Worm (Caenorhabditis elegans) whole organism, young adult: ENCODE data around the gene C13G3.12.

Source experiments
- B0261.1 ChIP-seq: sonication (generic microtip); optimal IDR thresholded peaks from 2 replicates; lab custom pipeline; 2016; ENCODE audit warnings: mild to moderate bottlenecking, missing genetic modification characterization, moderate library complexity, missing compliant biosample characterization
- D2030.7 ChIP-seq: fragments of 200-800 bp; sonication (Bioruptor generic); IDR thresholded peaks from 2 replicates; pipeline ENCODE4 v1.3.6; 2022; ENCODE audit warnings: missing genetic modification reagents, missing genetic modification characterization, missing compliant biosample characterization
- F39B2.1 ChIP-seq: fragments of 200-800 bp; sonication (Bioruptor generic); IDR thresholded peaks from 2 replicates; pipeline ENCODE4 v1.3.6; 2022; ENCODE audit warnings: missing genetic modification reagents, missing genetic modification characterization, missing compliant biosample characterization
- F49E8.2 ChIP-seq: sonication (generic microtip); optimal IDR thresholded peaks from 3 replicates; lab custom pipeline; 2017; ENCODE audit warnings: missing genetic modification characterization, mild to moderate bottlenecking, missing compliant biosample characterization, antibody characterized with exemption, moderate library complexity; ENCODE audit not compliant: insufficient read depth
- F57A8.1 ChIP-seq: fragments of 200-800 bp; sonication (Bioruptor generic); optimal IDR thresholded peaks from 2 replicates; lab custom pipeline; 2018; ENCODE audit warnings: mild to moderate bottlenecking, missing genetic modification characterization, moderate library complexity, missing compliant biosample characterization
- F57C9.4 ChIP-seq: sonication (generic microtip); optimal IDR thresholded peaks from 2 replicates; lab custom pipeline; 2017; ENCODE audit warnings: mild to moderate bottlenecking, missing genetic modification characterization, missing compliant biosample characterization
- T07F8.4 ChIP-seq: sonication (generic microtip); optimal IDR thresholded peaks from 2 replicates; lab custom pipeline; 2016; ENCODE audit warnings: mild to moderate bottlenecking, missing genetic modification characterization, moderate library complexity, missing compliant biosample characterization
- Y53F4B.3 ChIP-seq: fragments of 200-800 bp; sonication (Bioruptor generic); IDR thresholded peaks from 2 replicates; pipeline ENCODE4 v1.3.6; 2022; ENCODE audit warnings: missing genetic modification reagents, missing genetic modification characterization, missing compliant biosample characterization
- Y79H2A.3 ChIP-seq: fragments of 200-800 bp; sonication (Bioruptor generic); conservative IDR thresholded peaks from 2 replicates; pipeline ENCODE4 v1.3.6; 2022; ENCODE audit warnings: missing genetic modification reagents, missing genetic modification characterization, missing compliant biosample characterization
- athp-1 ChIP-seq: sonication (generic microtip); optimal IDR thresholded peaks from 2 replicates; lab custom pipeline; 2017; ENCODE audit warnings: mild to moderate bottlenecking, missing genetic modification characterization, missing compliant biosample characterization
- cebp-1 ChIP-seq, 2 experiments: fragments of 200-800 bp in 1 of 2; sonication (Bioruptor generic) in 1 of 2; sonication (generic microtip) in 1 of 2; IDR thresholded peaks in 1 of 2; optimal IDR thresholded peaks in 1 of 2; 2 replicates each; pipeline versions ENCODE4 v1.3.6 to Lab custom; 2017 to 2022; ENCODE audit warnings: missing compliant biosample characterization in 2 of 2, missing genetic modification characterization in 2 of 2, mild to moderate bottlenecking in 1 of 2, missing genetic modification reagents in 1 of 2, moderate library complexity in 1 of 2
- ceh-58 ChIP-seq: fragments of 200-800 bp; sonication (Bioruptor generic); IDR thresholded peaks from 2 replicates; pipeline ENCODE4 v1.3.6; 2022; ENCODE audit warnings: missing genetic modification characterization, missing compliant biosample characterization
- ceh-79 ChIP-seq: sonication (generic microtip); optimal IDR thresholded peaks from 2 replicates; lab custom pipeline; 2017; ENCODE audit warnings: mild to moderate bottlenecking, missing genetic modification characterization, missing compliant biosample characterization
- die-1 ChIP-seq: sonication (generic microtip); optimal IDR thresholded peaks from 2 replicates; lab custom pipeline; 2016; ENCODE audit warnings: missing genotype, mild to moderate bottlenecking, missing genetic modification characterization, missing compliant biosample characterization
- dpl-1 ChIP-seq: fragments of 150-350 bp; optimal IDR thresholded peaks from 2 replicates; lab custom pipeline; 2014; ENCODE audit warnings: missing biosample characterization, missing genetic modification reagents, missing genetic modification characterization
- efl-1 ChIP-seq: fragments of 150-350 bp; optimal IDR thresholded peaks from 2 replicates; lab custom pipeline; 2014; ENCODE audit warnings: missing biosample characterization, missing genetic modification reagents, missing genetic modification characterization
- egl-18 ChIP-seq: fragments of 200-800 bp; sonication (Bioruptor generic); IDR thresholded peaks from 2 replicates; pipeline ENCODE4 v1.3.6; 2022; ENCODE audit warnings: missing genetic modification reagents, missing genetic modification characterization, missing compliant biosample characterization
- ekl-4 ChIP-seq: fragments of 200-800 bp; sonication (Bioruptor generic); IDR thresholded peaks from 2 replicates; pipeline ENCODE4 v1.3.6; 2022; ENCODE audit warnings: missing genetic modification reagents, missing genetic modification characterization, missing compliant biosample characterization
- hmg-1.2 ChIP-seq: fragments of 200-800 bp; sonication (Bioruptor generic); IDR thresholded peaks from 2 replicates; pipeline ENCODE4 v1.3.6; 2022; ENCODE audit warnings: missing genetic modification reagents, missing genetic modification characterization, missing compliant biosample characterization
- hsf-1 ChIP-seq: fragments of 200-800 bp; sonication (Bioruptor generic); IDR thresholded peaks from 2 replicates; pipeline ENCODE4 v1.3.6; 2022; ENCODE audit warnings: missing genetic modification reagents, missing genetic modification characterization, missing compliant biosample characterization
- let-607 ChIP-seq, 2 experiments: fragments of 200-800 bp in 1 of 2; sonication (Bioruptor generic) in 1 of 2; sonication (generic microtip) in 1 of 2; optimal IDR thresholded peaks; 2 replicates each; lab custom pipeline; 2016 to 2018; ENCODE audit warnings: mild to moderate bottlenecking in 2 of 2, missing compliant biosample characterization in 2 of 2, missing genetic modification characterization in 2 of 2, moderate library complexity in 2 of 2, missing genotype in 1 of 2
- lin-35 ChIP-seq, 3 experiments: fragments of 150-350 bp in 2 of 3; sonication (generic microtip) in 1 of 3; optimal IDR thresholded peaks; 2 replicates each; lab custom pipeline; 2014 to 2018; ENCODE audit warnings: missing biosample characterization in 3 of 3, missing genetic modification characterization in 3 of 3, missing genetic modification reagents in 3 of 3
- lin-40 ChIP-seq: sonication (generic microtip); optimal IDR thresholded peaks from 2 replicates; lab custom pipeline; 2016; ENCODE audit warnings: missing genetic modification characterization, mild to moderate bottlenecking, missing compliant biosample characterization, missing genotype, missing genetic modification reagents
- lin-54 ChIP-seq: fragments of 200-800 bp; sonication (Bioruptor generic); optimal IDR thresholded peaks from 2 replicates; lab custom pipeline; 2018; ENCODE audit warnings: mild to moderate bottlenecking, missing genetic modification characterization, missing compliant biosample characterization
- mcd-1 ChIP-seq: fragments of 200-800 bp; sonication (Bioruptor generic); IDR thresholded peaks from 2 replicates; pipeline ENCODE4 v1.3.6; 2022; ENCODE audit warnings: missing genetic modification reagents, missing genetic modification characterization, missing compliant biosample characterization
- nfya-2 ChIP-seq: fragments of 200-800 bp; sonication (Bioruptor generic); IDR thresholded peaks from 2 replicates; pipeline ENCODE4 v1.3.6; 2022; ENCODE audit warnings: missing genetic modification reagents, missing genetic modification characterization, missing compliant biosample characterization
- nfyb-1 ChIP-seq: fragments of 200-800 bp; sonication (Bioruptor generic); IDR thresholded peaks from 2 replicates; pipeline ENCODE4 v1.3.6; 2022; ENCODE audit warnings: missing genetic modification reagents, missing genetic modification characterization, missing compliant biosample characterization
- nhr-27 ChIP-seq: fragments of 200-800 bp; sonication (Bioruptor generic); optimal IDR thresholded peaks from 2 replicates; lab custom pipeline; 2018; ENCODE audit warnings: mild to moderate bottlenecking, missing genetic modification characterization, moderate library complexity, missing compliant biosample characterization
- pbrm-1 ChIP-seq: fragments of 200-800 bp; sonication (Bioruptor generic); IDR thresholded peaks from 2 replicates; pipeline ENCODE4 v1.3.6; 2022; ENCODE audit warnings: missing genetic modification reagents, missing genetic modification characterization, missing compliant biosample characterization
- rec-8 ChIP-seq, 2 experiments: sonication (generic microtip); optimal IDR thresholded peaks; 2 replicates each; lab custom pipeline; 2016; ENCODE audit warnings: mild to moderate bottlenecking in 2 of 2, missing genetic modification characterization in 2 of 2, missing genetic modification reagents in 2 of 2, missing genotype in 2 of 2, missing biosample characterization in 1 of 2, missing compliant biosample characterization in 1 of 2, moderate library complexity in 1 of 2
- repo-1 ChIP-seq: sonication (generic microtip); optimal IDR thresholded peaks from 2 replicates; lab custom pipeline; 2017; ENCODE audit warnings: mild to moderate bottlenecking, missing genetic modification characterization, missing compliant biosample characterization
- snpc-3.4 ChIP-seq: sonication (generic microtip); optimal IDR thresholded peaks from 2 replicates; lab custom pipeline; 2017; ENCODE audit warnings: missing genetic modification characterization, mild to moderate bottlenecking, missing compliant biosample characterization, antibody characterized with exemption, moderate library complexity, missing genotype, missing genetic modification reagents
- snpc-4 ChIP-seq, 5 experiments: fragments of 150-350 bp in 1 of 5; sonication (generic microtip) in 4 of 5; optimal IDR thresholded peaks; 2 replicates each; lab custom pipeline; 2014 to 2018; ENCODE audit warnings: missing genetic modification characterization in 5 of 5, missing biosample characterization in 3 of 5, antibody characterized with exemption in 2 of 5, mild to moderate bottlenecking in 2 of 5, missing compliant biosample characterization in 2 of 5, missing genotype in 2 of 5, moderate library complexity in 2 of 5, missing genetic modification reagents in 1 of 5
- somi-1 ChIP-seq: fragments of 200-800 bp; sonication (Bioruptor generic); optimal IDR thresholded peaks from 2 replicates; lab custom pipeline; 2018; ENCODE audit warnings: mild to moderate bottlenecking, missing genetic modification characterization, missing compliant biosample characterization
- ztf-25 ChIP-seq: fragments of 200-800 bp; sonication (Bioruptor generic); IDR thresholded peaks from 2 replicates; pipeline ENCODE4 v1.3.6; 2022; ENCODE audit warnings: missing genetic modification reagents, missing genetic modification characterization, missing compliant biosample characterization

Gene C13G3.12

ce11 chrV:11039379-11039954 lies 16.8 kb upstream of the C13G3.12 start, which contains the start of gene pak-2 (continued):
- TF ChIP-seq snpc-4 (GFP tag; optimal IDR thresholded peaks at IDR 0.05; lab: Kevin White, UChicago) (no peak), snpc-4 (tag; optimal IDR thresholded peaks at IDR 0.05; lab: Kevin White, UChicago) (peak in 1 of 4 experiments; percentile 38), B0261.1 (tag; lab: Kevin White, UChicago) (peak; percentile 1), hmg-1.2 (GFP tag; lab: Robert Waterston, UW) (peak; percentile 58; the same call in 1 of the 2 replicates), cebp-1 (GFP tag; IDR thresholded peaks at IDR 0.05; lab: Robert Waterston, UW) (no peak), cebp-1 (tag; optimal IDR thresholded peaks at IDR 0.05; lab: Kevin White, UChicago) (peak; percentile 55), Y53F4B.3 (GFP tag; lab: Robert Waterston, UW) (no peak), somi-1 (GFP tag; lab: Kevin White, UChicago) (peak; percentile 10), Y79H2A.3 (GFP tag; lab: Robert Waterston, UW) (no peak), lin-54 (GFP tag; lab: Kevin White, UChicago) (peak; percentile 48)

ce11 chrV:11034748-11035147 lies 12.0 kb upstream of the C13G3.12 start, which contains the start of gene pptr-2:
pptr-2 (minus strand) TSS chrV:11034931.
- TF ChIP-seq ztf-25 (GFP tag; lab: Robert Waterston, UW), result no peak
- no peak for TF ChIP-seq F49E8.2
- TF ChIP-seq nfya-2 (GFP tag; lab: Robert Waterston, UW), result no peak
- TF ChIP-seq nfyb-1 (GFP tag; lab: Robert Waterston, UW), result no peak
- TF ChIP-seq efl-1, result no peak
- TF ChIP-seq egl-18 (GFP tag; lab: Robert Waterston, UW), result no peak
- no peak for TF ChIP-seq T07F8.4 (tag; lab: Kevin White, UChicago)
- TF ChIP-seq snpc-3.4 (tag; lab: Kevin White, UChicago), result no peak
- no peak for TF ChIP-seq athp-1 (tag; lab: Kevin White, UChicago)
- no peak for TF ChIP-seq somi-1 (GFP tag; lab: Kevin White, UChicago)
- no peak for TF ChIP-seq lin-40 (tag; lab: Kevin White, UChicago)

- TF ChIP-seq repo-1 (tag; lab: Kevin White, UChicago) (no peak), hsf-1 (GFP tag; lab: Robert Waterston, UW) (no peak), D2030.7 (GFP tag; lab: Robert Waterston, UW) (no peak), F57A8.1 (no peak), ceh-58 (GFP tag; lab: Robert Waterston, UW) (no peak), F57C9.4 (tag; lab: Kevin White, UChicago) (no peak), lin-40 (tag; lab: Kevin White, UChicago) (no peak), pbrm-1 (no peak)
Observed at ce11 chrV:11033241-11033640, 10.5 kb upstream of the C13G3.12 start.

ce11 chrV:11030675-11031074 lies 8.0 kb upstream of the C13G3.12 start:
- TF ChIP-seq ceh-79 (tag; lab: Kevin White, UChicago) (no peak), hmg-1.2 (GFP tag; lab: Robert Waterston, UW) (no peak), snpc-4 (GFP tag; optimal IDR thresholded peaks at IDR 0.05; lab: Kevin White, UChicago) (no peak), snpc-4 (tag; optimal IDR thresholded peaks at IDR 0.05; lab: Kevin White, UChicago) (no peak), lin-54 (GFP tag; lab: Kevin White, UChicago) (no peak), nhr-27 (tag; lab: Kevin White, UChicago) (no peak), Y79H2A.3 (GFP tag; lab: Robert Waterston, UW) (no peak), let-607 (tag; optimal IDR thresholded peaks at IDR 0.05; lab: Kevin White, UChicago) (no peak), mcd-1 (GFP tag; lab: Robert Waterston, UW) (no peak), F49E8.2 (no peak), T07F8.4 (tag; lab: Kevin White, UChicago) (no peak), ekl-4 (GFP tag; lab: Robert Waterston, UW) (no peak), athp-1 (tag; lab: Kevin White, UChicago) (no peak), dpl-1 (GFP tag; lab: Kevin White, UChicago) (no peak), lin-35 (GFP tag; optimal IDR thresholded peaks at IDR 0.05; lab: Kevin White, UChicago) (no peak), rec-8 (tag; optimal IDR thresholded peaks at IDR 0.05; lab: Kevin White, UChicago) (no peak), die-1 (tag; lab: Kevin White, UChicago) (no peak), F39B2.1 (GFP tag; lab: Robert Waterston, UW) (no peak)
